Worm (Caenorhabditis elegans): Measurements from ENCODE around the gene T01D1.3.

DNA sequence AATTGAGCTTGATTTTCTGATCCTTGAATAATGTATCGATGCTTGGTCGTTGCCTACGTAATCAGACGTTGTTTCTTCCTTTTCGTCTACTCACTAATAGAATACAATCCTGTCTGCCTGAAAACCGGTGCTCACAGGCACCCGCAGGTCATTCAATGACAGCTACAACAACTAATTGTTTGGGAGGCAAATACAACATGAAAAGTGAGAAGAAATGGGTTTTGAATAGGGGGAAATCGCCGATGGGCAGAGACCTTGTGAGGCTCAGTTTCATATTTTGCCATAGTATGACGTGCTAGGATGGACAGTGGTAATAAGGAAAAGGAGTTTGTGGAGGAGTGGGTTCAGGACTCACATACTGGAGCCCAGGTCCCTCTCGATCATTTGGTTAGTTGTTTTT is 20.9 kb upstream of the T01D1.3 start, which contains the start of gene chs-2:
- TF ChIP-seq ztf-11 (tag; optimal IDR thresholded peaks at IDR 0.05) (no peak), egl-27 (tag; optimal IDR thresholded peaks at IDR 0.05) (no peak), nhr-237 (tag; optimal IDR thresholded peaks at IDR 0.05) (no peak), nhr-12 (tag; optimal IDR thresholded peaks at IDR 0.05) (no peak), zag-1 (tag; optimal IDR thresholded peaks at IDR 0.05) (no peak), elt-3 (tag; optimal IDR thresholded peaks at IDR 0.05) (no peak), nfya-1 (tag; optimal IDR thresholded peaks at IDR 0.05; ENCODE audit: insufficient read depth) (no peak)

Data from whole organism, L3 larva.